Worm (Caenorhabditis elegans): ENCODE results near the gene pph-1.

pph-1 gene

ce11 chrV:10721912-10722426, 19.6 kb downstream of the pph-1 start (continued):
- TF ChIP-seq lsl-1 (GFP tag; optimal IDR thresholded peaks at IDR 0.05) = no peak
- no peak for TF ChIP-seq tlf-1 (GFP tag; optimal IDR thresholded peaks at IDR 0.05)
- no peak for TF ChIP-seq tbp1 (GFP tag; optimal IDR thresholded peaks at IDR 0.05)
- no peak for TF ChIP-seq die-1 (tag; optimal IDR thresholded peaks at IDR 0.05)
- TF ChIP-seq rcor-1 (GFP tag; IDR thresholded peaks at IDR 0.05) = no peak
- TF ChIP-seq lin-40 (tag; optimal IDR thresholded peaks at IDR 0.05) = no peak
- no peak for TF ChIP-seq nfya-1 (tag; optimal IDR thresholded peaks at IDR 0.05; ENCODE audit: borderline replicate concordance, insufficient read depth)
- TF ChIP-seq hlh-12 (tag; optimal IDR thresholded peaks at IDR 0.05) = no peak
- TF ChIP-seq bed-2 (GFP tag; IDR thresholded peaks at IDR 0.05) = no peak
- no peak for TF ChIP-seq cebp-1 (GFP tag; IDR thresholded peaks at IDR 0.05)
- no peak for TF ChIP-seq cebp-1 (tag; optimal IDR thresholded peaks at IDR 0.05)
- no peak for TF ChIP-seq aptf-2 (GFP tag; conservative IDR thresholded peaks at IDR 0.05)
- no peak for TF ChIP-seq nfya-2 (GFP tag; IDR thresholded peaks at IDR 0.05)
- no peak for TF ChIP-seq efl-1 (GFP tag; optimal IDR thresholded peaks at IDR 0.05)

ce11 chrV:10722595-10722994, 20.2 kb downstream of the pph-1 start:
- TF ChIP-seq snpc-1.3 (tag; optimal IDR thresholded peaks at IDR 0.05; ENCODE audit: insufficient read depth) (no peak), egl-44 (GFP tag; IDR thresholded peaks at IDR 0.05) (0 out of 2 replicates have a peak, but pooled peaks have one; percentile 55), dpl-1 (GFP tag; optimal IDR thresholded peaks at IDR 0.05) (no peak), lin-35 (GFP tag; optimal IDR thresholded peaks at IDR 0.05) (no peak), atf-7 (tag; optimal IDR thresholded peaks at IDR 0.05) (no peak), gei-17 (GFP tag; optimal IDR thresholded peaks at IDR 0.05) (no peak), mes-4 (tag; optimal IDR thresholded peaks at IDR 0.05) (no peak), nhr-80 (tag; optimal IDR thresholded peaks at IDR 0.05) (no peak), repo-1 (tag; optimal IDR thresholded peaks at IDR 0.05) (no peak), him-1 (tag; optimal IDR thresholded peaks at IDR 0.05) (no peak), T07F8.4 (tag; optimal IDR thresholded peaks at IDR 0.05) (no peak), F23B12.7 (tag; optimal IDR thresholded peaks at IDR 0.05; ENCODE audit: insufficient read depth) (no peak), unc-130 (GFP tag; optimal IDR thresholded peaks at IDR 0.05) (no peak), ztf-18 (tag; optimal IDR thresholded peaks at IDR 0.05) (no peak), let-607 (tag; optimal IDR thresholded peaks at IDR 0.05) (no peak), attf-6 (GFP tag; IDR thresholded peaks at IDR 0.05) (no peak), ccch-3 (GFP tag; optimal IDR thresholded peaks at IDR 0.05) (no peak), ztf-22 (GFP tag; optimal IDR thresholded peaks at IDR 0.05) (no peak), tbp1 (GFP tag; optimal IDR thresholded peaks at IDR 0.05) (no peak), lag-1 (GFP tag; IDR thresholded peaks at IDR 0.05) (no peak), nhr-27 (tag; optimal IDR thresholded peaks at IDR 0.05) (no peak), F39B2.1 (GFP tag; IDR thresholded peaks at IDR 0.05) (no peak), ceh-91 (GFP tag; IDR thresholded peaks at IDR 0.05) (no peak), unc-62 (GFP tag; optimal IDR thresholded peaks at IDR 0.05) (no peak), attf-5 (GFP tag; optimal IDR thresholded peaks at IDR 0.05) (peak; percentile 17), F57C9.4 (tag; optimal IDR thresholded peaks at IDR 0.05) (no peak), madf-6 (GFP tag; IDR thresholded peaks at IDR 0.05) (0 out of 2 replicates have a peak, but pooled peaks have one; percentile 6), cebp-1 (GFP tag; IDR thresholded peaks at IDR 0.05) (no peak), cebp-1 (tag; optimal IDR thresholded peaks at IDR 0.05) (peak; percentile 15)
